Fruit fly (Drosophila melanogaster) whole organism, pupa: ENCODE measurements around the gene CG14442.

Source experiments
- CG10348 ChIP-seq: fragments of 200-800 bp; sonication (Bioruptor generic); IDR thresholded peaks from 2 replicates; pipeline ENCODE4 v1.3.6; 2022; ENCODE audit warnings: missing biosample characterization, missing genetic modification characterization
- CG12605 ChIP-seq: fragments of 200-800 bp; sonication (Bioruptor generic); IDR thresholded peaks from 2 replicates; pipeline ENCODE4 v1.3.6; 2022; ENCODE audit warnings: missing biosample characterization, missing genetic modification characterization
- CG13204 ChIP-seq: fragments of 200-800 bp; sonication (Bioruptor generic); optimal IDR thresholded peaks from 2 replicates; lab custom pipeline; 2018; ENCODE audit warnings: missing biosample characterization, mild to moderate bottlenecking, missing genetic modification characterization, moderate library complexity
- CG14655 ChIP-seq: fragments of 200-800 bp; sonication (Bioruptor generic); optimal IDR thresholded peaks from 3 replicates; lab custom pipeline; 2017; ENCODE audit warnings: mild to moderate bottlenecking, missing biosample characterization, missing genetic modification reagents, missing genetic modification characterization
- CG15710 ChIP-seq: fragments of 200-800 bp; sonication (Bioruptor generic); optimal IDR thresholded peaks from 2 replicates; lab custom pipeline; 2018; ENCODE audit warnings: missing biosample characterization, mild to moderate bottlenecking, missing genetic modification characterization, moderate library complexity
- CG17806 ChIP-seq: fragments of 200-800 bp; sonication (Bioruptor generic); optimal IDR thresholded peaks from 2 replicates; lab custom pipeline; 2018; ENCODE audit warnings: missing biosample characterization, mild to moderate bottlenecking, missing genetic modification characterization, moderate library complexity
- CG32121 ChIP-seq: fragments of 200-800 bp; sonication (Bioruptor generic); IDR thresholded peaks from 2 replicates; pipeline ENCODE4 v1.3.6; 2022; ENCODE audit warnings: missing biosample characterization, missing genetic modification characterization
- CG34367 ChIP-seq: fragments of 200-800 bp; sonication (Bioruptor generic); optimal IDR thresholded peaks from 2 replicates; lab custom pipeline; 2018; ENCODE audit warnings: missing biosample characterization, mild to moderate bottlenecking, missing genetic modification characterization
- CG4496 ChIP-seq: fragments of 200-800 bp; sonication (Bioruptor generic); IDR thresholded peaks from 3 replicates; pipeline ENCODE4 v1.3.6; 2022; ENCODE audit warnings: missing biosample characterization, missing genetic modification characterization
- CG8159 ChIP-seq: fragments of 200-800 bp; sonication (Bioruptor generic); optimal IDR thresholded peaks from 3 replicates; lab custom pipeline; 2018; ENCODE audit warnings: missing biosample characterization, mild to moderate bottlenecking, missing genetic modification characterization, moderate library complexity
- CG8301 ChIP-seq: fragments of 200-800 bp; sonication (Bioruptor generic); optimal IDR thresholded peaks from 2 replicates; lab custom pipeline; 2018; ENCODE audit warnings: missing biosample characterization, mild to moderate bottlenecking, missing genetic modification characterization
- CG9948 ChIP-seq: fragments of 200-800 bp; sonication (Bioruptor generic); optimal IDR thresholded peaks from 2 replicates; lab custom pipeline; 2018; ENCODE audit warnings: missing biosample characterization, mild to moderate bottlenecking, missing genetic modification characterization, moderate library complexity
- D1 ChIP-seq: fragments of 200-800 bp; sonication (Bioruptor generic); optimal IDR thresholded peaks from 2 replicates; lab custom pipeline; 2018; ENCODE audit warnings: missing biosample characterization, mild to moderate bottlenecking, missing genetic modification characterization, moderate library complexity
- EcR ChIP-seq: fragments of 200-800 bp; sonication (Bioruptor generic); optimal IDR thresholded peaks from 3 replicates; lab custom pipeline; 2019; ENCODE audit warnings: missing biosample characterization, missing genetic modification characterization, mild to moderate bottlenecking, moderate library complexity, missing genetic modification reagents
- Ets98B ChIP-seq: fragments of 200-800 bp; sonication (Bioruptor generic); IDR thresholded peaks from 2 replicates; pipeline ENCODE4 v1.3.6; 2022; ENCODE audit warnings: missing biosample characterization, missing genetic modification characterization
- Pif1A ChIP-seq: fragments of 200-800 bp; sonication (Bioruptor generic); optimal IDR thresholded peaks from 3 replicates; lab custom pipeline; 2016; ENCODE audit warnings: missing biosample characterization, missing genetic modification characterization
- Pif1B ChIP-seq: fragments of 200-800 bp; sonication (Bioruptor generic); optimal IDR thresholded peaks from 3 replicates; lab custom pipeline; 2016; ENCODE audit warnings: missing biosample characterization, missing genetic modification characterization
- Snoo ChIP-seq: fragments of 200-800 bp; sonication (Bioruptor generic); optimal IDR thresholded peaks from 3 replicates; lab custom pipeline; 2017; ENCODE audit warnings: missing biosample characterization, mild to moderate bottlenecking, missing genetic modification characterization, inconsistent platforms
- fd96Ca ChIP-seq: fragments of 200-800 bp; sonication (Bioruptor generic); IDR thresholded peaks from 3 replicates; pipeline ENCODE4 v1.3.6; 2022; ENCODE audit warnings: missing biosample characterization, missing genetic modification characterization
- gl ChIP-seq: fragments of 200-800 bp; sonication (Bioruptor generic); optimal IDR thresholded peaks from 2 replicates; lab custom pipeline; 2018; ENCODE audit warnings: missing biosample characterization, mild to moderate bottlenecking, missing genetic modification characterization
- rn ChIP-seq: fragments of 200-800 bp; sonication (Bioruptor generic); IDR thresholded peaks from 2 replicates; pipeline ENCODE4 v1.3.6; 2022; ENCODE audit warnings: missing biosample characterization, missing genetic modification characterization

The CG14442 gene

DNA sequence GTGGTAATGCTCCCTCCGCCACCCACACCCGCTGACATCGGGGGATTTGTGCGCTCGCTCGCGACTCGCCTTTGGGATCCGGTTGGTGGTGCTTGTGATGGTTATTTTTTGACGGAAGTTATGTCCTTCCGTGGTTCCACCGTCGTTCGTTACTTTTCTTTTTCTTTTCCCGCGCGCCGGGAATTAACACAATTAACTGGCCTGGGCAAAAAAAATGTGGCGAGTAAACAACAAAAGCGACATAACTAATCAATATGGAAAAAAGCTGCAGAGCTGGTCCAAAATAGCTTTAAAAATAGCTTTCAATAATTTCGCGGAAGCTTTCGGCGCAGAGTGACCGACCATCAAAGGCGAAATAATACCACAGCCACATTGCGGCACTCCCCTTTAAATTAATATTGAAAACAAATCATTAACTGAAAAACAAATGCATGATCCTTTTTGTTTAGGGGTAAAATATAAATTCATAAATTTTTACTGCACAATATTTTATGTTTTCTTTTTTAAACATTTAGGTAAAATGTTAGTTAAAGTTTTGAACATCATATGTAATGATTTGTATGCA is 3.5 kb upstream of the CG14442 start, which contains the start of gene CG14440:
Gene CG14440 (minus strand): TSS at position 320 of the 565 bp plus-strand sequence.
- TF ChIP-seq D1 (peak; percentile 3), CG8301 (tag; lab: Kevin White, UChicago) (no peak), CG4496 (GFP tag; lab: Robert Waterston, UW) (no peak), Pif1B (peak; percentile 6)

DNA sequence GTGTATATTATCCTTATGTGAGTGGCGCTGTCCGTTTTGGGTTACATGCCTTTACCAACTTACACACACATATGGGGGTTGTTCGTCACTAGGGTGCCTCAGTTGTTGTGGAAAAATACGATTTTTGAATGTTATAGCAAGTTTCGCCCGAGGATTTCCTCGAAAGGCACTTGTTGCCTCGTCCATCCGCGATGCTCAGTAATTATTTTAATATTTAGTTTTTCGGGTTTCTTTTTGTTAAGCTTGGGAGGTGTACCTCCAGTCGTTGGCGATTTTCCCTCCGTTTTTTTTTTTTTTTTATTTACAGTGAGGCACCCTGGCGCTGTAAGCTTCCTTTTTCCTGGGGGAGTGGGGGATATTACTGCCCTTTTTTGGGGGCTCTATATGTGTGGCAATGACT is 1.7 kb upstream of the CG14442 start:
- TF ChIP-seq fd96Ca (peak; percentile 76), EcR (no peak), CG14655 (GFP tag; lab: Kevin White, UChicago) (peak; percentile 69), CG8301 (tag; lab: Kevin White, UChicago) (peak; percentile 61), CG32121 (GFP tag; lab: Robert Waterston, UW) (peak; percentile 66), Snoo (tag; lab: Kevin White, UChicago) (peak; percentile 71), CG34367 (tag; lab: Kevin White, UChicago) (peak; percentile 55), CG13204 (GFP tag; lab: Kevin White, UChicago) (peak; percentile 53), rn (0 out of 2 replicates have a peak, but pooled peaks have one; percentile 17), D1 (no peak), gl (tag; lab: Kevin White, UChicago) (peak; percentile 31), CG15710 (tag; lab: Kevin White, UChicago) (peak; percentile 75), Pif1B (peak; percentile 66), CG8159 (peak; percentile 77), CG10348 (GFP tag; lab: Robert Waterston, UW) (no peak), Ets98B (GFP tag; lab: Robert Waterston, UW) (peak; percentile 74), CG4496 (GFP tag; lab: Robert Waterston, UW) (peak; percentile 77), CG17806 (peak; percentile 63), Pif1A (GFP tag; lab: Kevin White, UChicago) (peak; percentile 80), CG12605 (GFP tag; lab: Robert Waterston, UW) (peak; percentile 67), CG9948 (tag; lab: Kevin White, UChicago) (peak; percentile 66)

DNA sequence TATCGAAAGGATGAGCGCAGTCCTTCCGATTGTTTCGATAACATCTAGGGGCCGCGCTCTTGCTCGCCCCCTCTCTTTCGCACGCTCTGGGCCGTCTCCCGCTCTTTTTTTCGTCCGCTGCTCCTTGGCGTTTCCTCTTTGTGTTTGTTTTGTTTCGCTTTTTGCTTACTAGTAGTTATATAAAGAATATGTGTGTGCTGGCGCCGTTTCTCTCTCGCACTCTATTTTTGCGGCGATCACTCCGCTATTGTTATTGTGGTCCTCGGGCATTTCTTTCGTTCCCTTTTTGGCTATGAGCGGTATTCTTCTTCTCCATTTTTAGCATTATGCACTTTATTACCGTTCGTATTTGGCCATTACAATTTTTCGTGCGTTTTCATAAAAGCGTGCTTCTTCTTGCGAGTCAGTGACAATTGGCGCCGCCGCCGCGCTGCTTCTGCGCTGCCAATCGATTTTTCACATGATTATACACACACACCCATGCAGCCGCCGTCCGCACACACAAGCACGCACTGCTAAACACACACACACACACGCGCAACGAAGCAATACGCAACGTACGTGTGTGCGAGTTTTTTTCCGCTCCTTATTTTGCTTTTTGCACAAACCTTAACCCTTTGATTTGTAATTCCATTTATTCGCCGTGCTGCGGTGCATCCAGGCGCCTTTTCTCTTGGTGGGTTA is 560 bp downstream of the CG14442 start:
- no peak for TF ChIP-seq Pif1B
- TF ChIP-seq CG13204 (GFP tag; lab: Kevin White, UChicago) = peak; percentile 73
- no peak for TF ChIP-seq gl (tag; lab: Kevin White, UChicago)
- no peak; the same call in 1 of the 2 replicates for TF ChIP-seq Ets98B (GFP tag; lab: Robert Waterston, UW)
- 0 out of 2 replicates have a peak, but pooled peaks have one; percentile 18 for TF ChIP-seq CG32121 (GFP tag; lab: Robert Waterston, UW)
- no peak for TF ChIP-seq EcR
- peak; percentile 10 for TF ChIP-seq CG15710 (tag; lab: Kevin White, UChicago)

DNA sequence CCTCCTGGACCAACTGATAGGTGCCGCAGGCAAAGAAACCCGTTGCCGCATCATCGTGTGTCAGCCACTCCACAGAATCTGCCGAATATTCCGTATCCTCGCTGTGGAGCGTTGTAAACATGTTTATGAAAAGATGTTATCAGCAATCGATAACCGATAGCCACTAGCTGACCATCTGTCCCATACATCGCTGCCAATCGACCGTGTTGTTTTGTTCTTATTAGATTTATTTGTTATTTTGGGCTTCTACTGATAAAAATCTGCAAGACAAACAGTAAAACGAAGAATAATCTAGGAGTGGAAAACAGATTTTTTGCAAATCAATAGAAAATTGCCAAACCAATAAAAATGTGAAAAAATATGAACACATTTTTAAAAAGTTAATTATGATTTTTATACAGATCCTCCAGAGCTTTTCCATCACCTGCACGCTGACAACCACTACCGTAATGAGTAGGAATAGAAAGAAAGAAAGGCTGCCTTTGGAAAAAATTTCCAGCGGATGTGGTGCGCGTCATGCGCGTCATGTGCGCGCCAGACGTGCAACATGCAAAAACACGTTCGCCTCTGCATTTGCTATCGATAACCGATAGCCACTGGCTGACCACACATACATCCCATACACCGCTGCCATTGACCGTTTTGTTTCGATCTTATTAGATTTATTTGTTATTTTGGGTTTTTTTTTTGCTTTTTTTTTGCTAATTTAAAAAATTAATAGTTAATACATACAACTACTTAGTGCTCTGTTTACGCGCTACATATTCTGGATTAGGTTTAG is 6.0 kb downstream of the CG14442 start, which contains the start of gene CG3184:
Gene CG3184 (minus strand): TSS at position 155 of the 781 bp plus-strand sequence.
- TF ChIP-seq EcR (no peak), CG8159 (no peak), CG34367 (tag; lab: Kevin White, UChicago) (no peak), fd96Ca (no peak), CG14655 (GFP tag; lab: Kevin White, UChicago) (no peak), D1 (no peak), CG13204 (GFP tag; lab: Kevin White, UChicago) (no peak), CG4496 (GFP tag; lab: Robert Waterston, UW) (no peak), CG17806 (no peak), CG32121 (GFP tag; lab: Robert Waterston, UW) (no peak), gl (tag; lab: Kevin White, UChicago) (no peak)

DNA sequence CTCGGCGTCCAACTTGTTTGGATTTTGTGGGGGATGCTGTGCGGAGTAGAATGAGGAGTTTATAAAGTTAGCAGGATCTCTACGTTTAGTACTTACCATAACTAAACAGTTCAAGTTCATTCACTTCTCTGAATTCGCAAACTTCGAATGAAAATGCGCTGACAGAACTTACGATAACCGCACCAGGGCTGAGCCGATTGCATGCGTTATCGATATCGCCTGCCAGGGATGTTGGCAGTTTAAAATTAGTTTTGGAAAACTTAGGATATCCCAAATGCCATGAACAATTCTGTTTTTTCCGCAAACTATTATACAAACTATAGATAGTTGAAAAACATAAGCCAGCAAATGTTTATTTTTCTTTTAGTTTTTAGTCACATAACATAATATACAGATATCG is 7.5 kb downstream of the CG14442 start, which contains the start of gene CG44303:
Gene CG44303 (minus strand): TSS at position 154 of the 400 bp plus-strand sequence.
- TF ChIP-seq fd96Ca = no peak
- TF ChIP-seq EcR = peak; percentile 43
- TF ChIP-seq, all 21 proteins: peak for 1

DNA sequence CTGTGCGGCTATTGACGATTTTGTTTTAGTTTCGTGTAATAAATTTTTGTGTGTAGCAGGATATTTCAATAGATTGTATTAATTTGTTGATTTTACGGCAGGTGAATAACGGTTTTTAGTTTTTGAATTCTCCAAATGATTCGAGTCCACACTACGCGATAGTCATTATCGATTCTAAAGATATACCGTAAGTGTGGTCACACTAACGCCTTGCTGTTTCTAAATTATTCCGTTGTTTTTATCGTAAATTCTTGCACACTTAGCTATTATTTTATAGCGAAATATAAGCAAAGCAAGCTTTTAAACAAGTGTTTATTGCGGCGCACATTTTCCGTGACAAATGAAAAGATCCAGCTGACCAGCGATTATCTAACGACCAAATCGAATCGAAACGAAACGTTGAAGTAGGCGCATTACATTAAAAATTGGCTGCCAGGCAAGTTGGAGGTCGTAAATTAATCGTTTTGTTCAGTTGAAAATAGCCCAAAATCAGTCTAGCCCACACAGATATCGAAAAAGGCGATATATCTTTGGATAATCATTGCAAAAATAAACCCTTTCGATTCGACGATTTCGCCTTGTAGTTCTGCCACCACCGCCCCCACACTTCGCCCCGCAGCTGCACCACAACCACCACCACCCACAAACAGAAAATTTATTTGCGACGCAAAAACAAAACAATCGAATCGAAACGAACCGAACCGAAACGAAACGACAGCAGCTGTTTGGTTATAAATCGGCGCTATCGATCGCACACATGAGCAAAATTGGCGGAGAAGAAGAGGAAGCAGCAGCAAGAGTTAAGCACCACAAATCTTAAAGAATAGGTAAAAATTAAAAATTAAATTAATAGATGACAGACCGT is 10.9 kb downstream of the CG14442 start, which contains the start of gene Pink1:
Gene Pink1 (plus strand): TSS at position 164 of the 865 bp plus-strand sequence.
- TF ChIP-seq CG17806 (no peak), CG9948 (tag; lab: Kevin White, UChicago) (no peak), CG12605 (GFP tag; lab: Robert Waterston, UW) (no peak), CG14655 (GFP tag; lab: Kevin White, UChicago) (no peak), CG13204 (GFP tag; lab: Kevin White, UChicago) (no peak), Snoo (tag; lab: Kevin White, UChicago) (no peak), CG32121 (GFP tag; lab: Robert Waterston, UW) (no peak), Pif1B (no peak), rn (no peak), Pif1A (GFP tag; lab: Kevin White, UChicago) (no peak), gl (tag; lab: Kevin White, UChicago) (no peak), CG4496 (GFP tag; lab: Robert Waterston, UW) (no peak), Ets98B (GFP tag; lab: Robert Waterston, UW) (no peak)
- TF ChIP-seq, all 21 proteins: peak for 0
